Worm (Caenorhabditis elegans) whole organism, young adult: ENCODE results near the gene F56H9.2.

Experiments
- F49E8.2 ChIP-seq: sonication (generic microtip); optimal IDR thresholded peaks from 3 replicates; lab custom pipeline; 2017; ENCODE audit warnings: missing genetic modification characterization, mild to moderate bottlenecking, missing compliant biosample characterization, antibody characterized with exemption, moderate library complexity; ENCODE audit not compliant: insufficient read depth
- T07F8.4 ChIP-seq: sonication (generic microtip); optimal IDR thresholded peaks from 2 replicates; lab custom pipeline; 2016; ENCODE audit warnings: mild to moderate bottlenecking, missing genetic modification characterization, moderate library complexity, missing compliant biosample characterization
- dox-1 ChIP-seq: fragments of 200-800 bp; sonication (Bioruptor generic); IDR thresholded peaks from 2 replicates; pipeline ENCODE4 v1.3.6; 2022; ENCODE audit warnings: missing genetic modification reagents, missing genetic modification characterization, missing compliant biosample characterization
- efl-1 ChIP-seq: fragments of 150-350 bp; optimal IDR thresholded peaks from 2 replicates; lab custom pipeline; 2014; ENCODE audit warnings: missing biosample characterization, missing genetic modification reagents, missing genetic modification characterization
- fkh-3 ChIP-seq: sonication (generic microtip); optimal IDR thresholded peaks from 2 replicates; lab custom pipeline; 2016; ENCODE audit warnings: mild to moderate bottlenecking, missing genetic modification characterization, missing compliant biosample characterization
- pha-4 ChIP-seq: fragments of 150-350 bp; sonication (generic microtip); optimal IDR thresholded peaks from 2 replicates; lab custom pipeline; 2014; ENCODE audit warnings: missing biosample characterization, missing genetic modification reagents, missing genetic modification characterization
- unc-130 ChIP-seq: sonication (generic microtip); optimal IDR thresholded peaks from 2 replicates; lab custom pipeline; 2016; ENCODE audit warnings: missing genetic modification reagents, missing genetic modification characterization, missing compliant biosample characterization
- unc-62 ChIP-seq: fragments of 150-350 bp; optimal IDR thresholded peaks from 2 replicates; lab custom pipeline; 2014; ENCODE audit warnings: missing biosample characterization, missing genetic modification reagents, missing genetic modification characterization

ce11 chrV:12635218-12635617 lies 2.2 kb upstream of the F56H9.2 start:
- no peak for TF ChIP-seq fkh-3 (tag; lab: Kevin White, UChicago)
- no peak for TF ChIP-seq unc-62 (GFP tag; lab: Kevin White, UChicago)
- TF ChIP-seq efl-1 (GFP tag; lab: Kevin White, UChicago) = no peak
- TF ChIP-seq dox-1 (GFP tag; lab: Robert Waterston, UW) = no peak
- no peak for TF ChIP-seq pha-4
- no peak for TF ChIP-seq unc-130 (GFP tag; lab: Kevin White, UChicago)
- no peak for TF ChIP-seq T07F8.4 (tag; lab: Kevin White, UChicago)
- TF ChIP-seq F49E8.2 (tag; lab: Kevin White, UChicago) = no peak
